Fruit fly (Drosophila melanogaster): ENCODE results near the gene Ugt36A1.

Ugt36A1 gene

dm6 chr2L:3575679-3576442 is 43.0 kb upstream of the Ugt36A1 start, which contains the start of gene CG43815 (continued):
- no peak for TF ChIP-seq gsb-n (tag; optimal IDR thresholded peaks at IDR 0.05)
- TF ChIP-seq run (tag; optimal IDR thresholded peaks at IDR 0.05): no peak
- peak; percentile 3 for TF ChIP-seq odd (GFP tag; optimal IDR thresholded peaks at IDR 0.05)
- no peak for TF ChIP-seq CG9437 (GFP tag; optimal IDR thresholded peaks at IDR 0.05)
- peak; percentile 22 for TF ChIP-seq CG30403 (GFP tag; optimal IDR thresholded peaks at IDR 0.05)
- TF ChIP-seq CG1647 (GFP tag; optimal IDR thresholded peaks at IDR 0.05): no peak
- no peak for TF ChIP-seq MESR4 (GFP tag; optimal IDR thresholded peaks at IDR 0.05)
- TF ChIP-seq z (GFP tag; IDR thresholded peaks at IDR 0.05): 0 out of 3 replicates have a peak, but pooled peaks have one; percentile 57
- TF ChIP-seq esg (GFP tag; conservative IDR thresholded peaks at IDR 0.05): no peak
- no peak for TF ChIP-seq mam (GFP tag; optimal IDR thresholded peaks at IDR 0.05)
- peak; percentile 36 for TF ChIP-seq CG14710 (tag; optimal IDR thresholded peaks at IDR 0.05)
- TF ChIP-seq fu2 (GFP tag; optimal IDR thresholded peaks at IDR 0.05): no peak
- TF ChIP-seq CG7839 (tag; optimal IDR thresholded peaks at IDR 0.05): peak; percentile 1
- TF ChIP-seq CG6791 (GFP tag; IDR thresholded peaks at IDR 0.05; ENCODE audit: partially characterized antibody): no peak
- no peak for TF ChIP-seq CG13624 (GFP tag; optimal IDR thresholded peaks at IDR 0.05)
- TF ChIP-seq Xrp1 (GFP tag; IDR thresholded peaks at IDR 0.05): peak; percentile 33; the same call in 1 of the 2 replicates
- TF ChIP-seq CG32532 (GFP tag; IDR thresholded peaks at IDR 0.05): no peak
- TF ChIP-seq Asciz (GFP tag; optimal IDR thresholded peaks at IDR 0.05): no peak
- no peak for TF ChIP-seq vvl (GFP tag; IDR thresholded peaks at IDR 0.05)
- TF ChIP-seq lbe (GFP tag; optimal IDR thresholded peaks at IDR 0.05): no peak
- TF ChIP-seq Eip74EF (GFP tag; optimal IDR thresholded peaks at IDR 0.05): no peak
- no peak for TF ChIP-seq CG30020 (tag; optimal IDR thresholded peaks at IDR 0.05)
- TF ChIP-seq CG3065 (GFP tag; optimal IDR thresholded peaks at IDR 0.05): no peak
- TF ChIP-seq Oli (tag; optimal IDR thresholded peaks at IDR 0.05): peak; percentile 16
- no peak for TF ChIP-seq CG31224 (GFP tag; IDR thresholded peaks at IDR 0.05)
- TF ChIP-seq chif (GFP tag; optimal IDR thresholded peaks at IDR 0.05): no peak
- TF ChIP-seq crol (GFP tag; IDR thresholded peaks at IDR 0.05): 0 out of 2 replicates have a peak, but pooled peaks have one; percentile 21
- no peak for TF ChIP-seq CG18011 (GFP tag; optimal IDR thresholded peaks at IDR 0.05)
- no peak for TF ChIP-seq ab (GFP tag; optimal IDR thresholded peaks at IDR 0.05)
- TF ChIP-seq CG10431 (GFP tag; optimal IDR thresholded peaks at IDR 0.05): no peak
- no peak for TF ChIP-seq CG8290 (GFP tag; optimal IDR thresholded peaks at IDR 0.05)
- TF ChIP-seq CG8290 (tag; optimal IDR thresholded peaks at IDR 0.05): no peak
- TF ChIP-seq lov (optimal IDR thresholded peaks at IDR 0.05): no peak
- TF ChIP-seq lov (GFP tag; IDR thresholded peaks at IDR 0.05): no peak
- no peak for TF ChIP-seq CG11695 (GFP tag; IDR thresholded peaks at IDR 0.05)
- no peak for TF ChIP-seq CG10462 (GFP tag; optimal IDR thresholded peaks at IDR 0.05)
- TF ChIP-seq CG12071 (GFP tag; optimal IDR thresholded peaks at IDR 0.05): peak; percentile 7
- no peak for TF ChIP-seq Bgb (GFP tag; IDR thresholded peaks at IDR 0.05; ENCODE audit: partially characterized antibody)
- no peak for TF ChIP-seq tx (GFP tag; optimal IDR thresholded peaks at IDR 0.05)
- TF ChIP-seq HLHmδ (GFP tag; optimal IDR thresholded peaks at IDR 0.05): no peak
- peak; percentile 59 for TF ChIP-seq Med (GFP tag)
- TF ChIP-seq ci (GFP tag; IDR thresholded peaks at IDR 0.05): peak; percentile 10; the same call in 1 of the 3 replicates
- TF ChIP-seq lmd (GFP tag; IDR thresholded peaks at IDR 0.05): no peak
- no peak for TF ChIP-seq CG17802 (tag; optimal IDR thresholded peaks at IDR 0.05)
- TF ChIP-seq bcd (GFP tag; optimal IDR thresholded peaks at IDR 0.05): no peak
- no peak for TF ChIP-seq hkb (optimal IDR thresholded peaks at IDR 0.05)
- no peak for TF ChIP-seq hkb (GFP tag; IDR thresholded peaks at IDR 0.05)
- TF ChIP-seq gfzf (GFP tag; optimal IDR thresholded peaks at IDR 0.05): no peak
- no peak for TF ChIP-seq Atf6 (GFP tag; IDR thresholded peaks at IDR 0.05)
- no peak for TF ChIP-seq CG10321 (GFP tag; IDR thresholded peaks at IDR 0.05)
- no peak for TF ChIP-seq sob (GFP tag; IDR thresholded peaks at IDR 0.05)
